Worm (Caenorhabditis elegans): ENCODE results near the gene F35H10.6.

DNA sequence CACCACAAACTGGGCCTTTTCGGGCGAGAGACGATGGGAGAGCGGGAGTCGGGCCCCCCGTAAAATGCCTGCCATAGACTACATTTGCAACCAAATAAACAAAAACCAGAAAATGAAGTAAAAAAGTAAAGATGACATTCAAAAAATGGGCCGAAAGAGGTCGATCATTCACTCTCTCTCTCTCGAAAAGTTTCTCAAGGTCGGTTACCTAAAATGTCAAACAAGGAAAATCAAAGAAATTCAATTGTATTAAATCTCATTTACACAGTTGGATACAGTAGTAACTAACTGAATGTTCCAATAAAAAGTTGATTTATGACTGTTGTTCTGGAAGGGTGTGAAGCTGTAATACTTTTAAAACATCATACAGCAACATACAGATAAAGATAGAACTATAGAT lies 19.1 kb downstream of the F35H10.6 start:
- TF ChIP-seq D2030.7 (GFP tag; IDR thresholded peaks at IDR 0.05) (no peak), mel-28 (tag; optimal IDR thresholded peaks at IDR 0.05; ENCODE audit: borderline replicate concordance) (no peak), tlf-1 (GFP tag; optimal IDR thresholded peaks at IDR 0.05) (no peak), attf-5 (GFP tag; optimal IDR thresholded peaks at IDR 0.05) (no peak)

Data from whole organism, young adult.